Worm (Caenorhabditis elegans) whole organism, young adult: ENCODE results near the gene K08E4.7.
A peak's percentile ranks its signal among the peaks of the same experiment; 100 is the strongest.

Source experiments
- ama-1 ChIP-seq, 3 experiments: fragments of 150-350 bp in 1 of 3; sonication (generic microtip) in 2 of 3; optimal IDR thresholded peaks; 2 replicates each; lab custom pipeline; 2014 to 2018; ENCODE audit warnings: missing biosample characterization in 2 of 3, missing genetic modification characterization in 2 of 3, missing genetic modification reagents in 2 of 3
- ceh-91 ChIP-seq: fragments of 200-800 bp; sonication (Bioruptor generic); IDR thresholded peaks from 2 replicates; pipeline ENCODE4 v1.3.6; 2022; ENCODE audit warnings: missing genetic modification reagents, missing genetic modification characterization, missing compliant biosample characterization
- dpl-1 ChIP-seq: fragments of 150-350 bp; optimal IDR thresholded peaks from 2 replicates; lab custom pipeline; 2014; ENCODE audit warnings: missing biosample characterization, missing genetic modification reagents, missing genetic modification characterization
- egl-44 ChIP-seq: fragments of 200-800 bp; sonication (Bioruptor generic); IDR thresholded peaks from 2 replicates; pipeline ENCODE4 v1.3.6; 2022; ENCODE audit warnings: missing genetic modification reagents, missing genetic modification characterization, missing compliant biosample characterization
- lir-1 ChIP-seq: fragments of 200-800 bp; sonication (Bioruptor generic); conservative IDR thresholded peaks from 2 replicates; pipeline ENCODE4 v1.3.6; 2022; ENCODE audit warnings: missing genetic modification reagents, missing genetic modification characterization, missing compliant biosample characterization
- lsl-1 ChIP-seq: fragments of 200-800 bp; sonication (Bioruptor generic); optimal IDR thresholded peaks from 2 replicates; lab custom pipeline; 2018; ENCODE audit warnings: mild to moderate bottlenecking, missing genetic modification characterization, moderate library complexity, missing compliant biosample characterization
- madf-8 ChIP-seq: fragments of 200-800 bp; sonication (Bioruptor generic); conservative IDR thresholded peaks from 2 replicates; pipeline ENCODE4 v1.3.6; 2022; ENCODE audit warnings: missing genetic modification reagents, missing genetic modification characterization, missing compliant biosample characterization
- nfya-1 ChIP-seq: sonication (generic microtip); optimal IDR thresholded peaks from 2 replicates; lab custom pipeline; 2017; ENCODE audit warnings: antibody characterized with exemption, missing compliant biosample characterization, missing genetic modification characterization, borderline replicate concordance; ENCODE audit not compliant: insufficient read depth
- sea-2 ChIP-seq: fragments of 200-800 bp; sonication (Bioruptor generic); IDR thresholded peaks from 2 replicates; pipeline ENCODE4 v1.3.6; 2022; ENCODE audit warnings: missing genetic modification characterization, missing compliant biosample characterization
- somi-1 ChIP-seq: fragments of 200-800 bp; sonication (Bioruptor generic); optimal IDR thresholded peaks from 2 replicates; lab custom pipeline; 2018; ENCODE audit warnings: mild to moderate bottlenecking, missing genetic modification characterization, missing compliant biosample characterization
- unc-62 ChIP-seq: fragments of 150-350 bp; optimal IDR thresholded peaks from 2 replicates; lab custom pipeline; 2014; ENCODE audit warnings: missing biosample characterization, missing genetic modification reagents, missing genetic modification characterization
- ztf-3 ChIP-seq: fragments of 200-800 bp; sonication (Bioruptor generic); optimal IDR thresholded peaks from 2 replicates; lab custom pipeline; 2018; ENCODE audit warnings: mild to moderate bottlenecking, missing genetic modification characterization, missing compliant biosample characterization

- TF ChIP-seq nfya-1 (tag; lab: Kevin White, UChicago) (no peak), dpl-1 (GFP tag; lab: Kevin White, UChicago) (no peak), unc-62 (GFP tag; lab: Kevin White, UChicago) (no peak), sea-2 (GFP tag; lab: Robert Waterston, UW) (no peak), somi-1 (GFP tag; lab: Kevin White, UChicago) (no peak), lsl-1 (GFP tag; lab: Kevin White, UChicago) (peak; percentile 58), ama-1 (optimal IDR thresholded peaks at IDR 0.05; lab: Kevin White, UChicago) (no peak), ama-1 (GFP tag; optimal IDR thresholded peaks at IDR 0.05; lab: Kevin White, UChicago) (no peak), madf-8 (GFP tag; lab: Robert Waterston, UW) (peak; percentile 86), ztf-3 (no peak), egl-44 (GFP tag; lab: Robert Waterston, UW) (no peak), ceh-91 (peak; percentile 64; the same call in 1 of the 2 replicates), lir-1 (GFP tag; lab: Robert Waterston, UW) (no peak)
Observed at ce11 chrIV:12047552-12048347, 27.8 kb upstream of the K08E4.7 start, which contains the start of gene T12G3.4.
